Fruit fly (Drosophila melanogaster): ENCODE measurements around the gene CG11357.

dm6 chr3L:4545138-4545537, 3.3 kb downstream of the CG11357 start:
- no peak for TF ChIP-seq EcR (GFP tag; optimal IDR thresholded peaks at IDR 0.05)
- TF ChIP-seq usp (GFP tag; optimal IDR thresholded peaks at IDR 0.05) = no peak
- TF ChIP-seq CG8478 (optimal IDR thresholded peaks at IDR 0.05) = no peak
- TF ChIP-seq psq (optimal IDR thresholded peaks at IDR 0.05) = no peak
- TF ChIP-seq Dll (optimal IDR thresholded peaks at IDR 0.05) = no peak
- TF ChIP-seq pan (optimal IDR thresholded peaks at IDR 0.05) = no peak

Measured in whole organism.